Fruit fly (Drosophila melanogaster) whole organism: ENCODE measurements around the gene CG8840.
"Not testable (repeated sequence)": the region's sequence is repeated elsewhere in the genome, so short reads cannot be mapped to it uniquely, and the experiment has no call there.

Experiments used
- CG8478 ChIP-seq: fragments of >200 bp; optimal IDR thresholded peaks from 2 replicates; lab custom pipeline; 2018; ENCODE audit warnings: inconsistent platforms
- Dll ChIP-seq: fragments of >200 bp; optimal IDR thresholded peaks from 2 replicates; lab custom pipeline; 2017
- EcR ChIP-seq, 2 experiments: fragments of >200 bp; optimal IDR thresholded peaks; 2 replicates each; lab custom pipeline; 2017; ENCODE audit warnings: missing biosample characterization in 2 of 2, missing genetic modification characterization in 2 of 2, missing genetic modification reagents in 2 of 2
- pan ChIP-seq: fragments of >200 bp; optimal IDR thresholded peaks from 2 replicates; lab custom pipeline; 2017
- psq ChIP-seq: fragments of >200 bp; optimal IDR thresholded peaks from 2 replicates; lab custom pipeline; 2017
- usp ChIP-seq: fragments of >200 bp; optimal IDR thresholded peaks from 2 replicates; lab custom pipeline; 2017; ENCODE audit warnings: missing biosample characterization, missing genetic modification characterization, mixed read lengths

The CG8840 gene

dm6 chr2L:3376684-3377086 is 33.7 kb upstream of the CG8840 start, which contains the start of the genes CG9662 and Ptpa:
Gene CG9662 (minus strand): TSS chr2L:3376737.
Gene Ptpa (plus strand): TSS chr2L:3377002.
- TF ChIP-seq pan (lab: Kevin White, UChicago) = no peak
- no peak for TF ChIP-seq usp (GFP tag; lab: Kevin White, UChicago)
- no peak for TF ChIP-seq psq (lab: Kevin White, UChicago)
- TF ChIP-seq EcR (GFP tag; optimal IDR thresholded peaks at IDR 0.05; lab: Kevin White, UChicago) = no peak
- no peak for TF ChIP-seq Dll (lab: Kevin White, UChicago)
- TF ChIP-seq CG8478 (lab: Kevin White, UChicago) = no peak

dm6 chr2L:3387643-3388042 is 22.7 kb upstream of the CG8840 start, which contains the start of gene Sfp23F:
Gene Sfp23F (minus strand): TSS chr2L:3387743.
- TF ChIP-seq CG8478 (lab: Kevin White, UChicago) (no peak), psq (lab: Kevin White, UChicago) (no peak), Dll (lab: Kevin White, UChicago) (no peak), pan (lab: Kevin White, UChicago) (no peak), usp (GFP tag; lab: Kevin White, UChicago) (no peak), EcR (GFP tag; optimal IDR thresholded peaks at IDR 0.05; lab: Kevin White, UChicago) (no peak)

DNA sequence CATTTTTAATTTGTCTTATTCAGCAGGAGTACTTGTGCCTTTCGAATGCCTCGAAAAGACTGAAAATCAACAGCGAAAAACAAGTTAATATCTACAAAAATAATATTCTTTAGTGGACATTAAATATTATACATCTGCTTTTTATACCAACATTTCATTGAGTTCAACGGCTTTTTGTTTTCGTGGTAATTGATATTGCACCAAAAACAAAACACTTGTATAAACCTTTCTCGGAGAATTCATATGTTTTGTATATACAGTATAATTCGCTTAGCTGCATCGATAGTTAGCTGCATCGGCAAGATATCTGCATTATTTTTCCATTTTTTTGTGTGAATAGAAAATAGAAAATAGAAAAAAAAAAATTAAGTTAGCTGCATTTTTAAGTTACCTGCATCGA is 22.0 kb upstream of the CG8840 start, which contains the start of gene CG42460:
TSS of gene CG42460 (minus strand) at position 101 of the 400 bp plus-strand sequence.
- TF ChIP-seq pan (lab: Kevin White, UChicago); CG8478 (lab: Kevin White, UChicago); EcR (GFP tag; optimal IDR thresholded peaks at IDR 0.05; lab: Kevin White, UChicago): not testable (repeated sequence)

dm6 chr2L:3397594-3398073 is 12.7 kb upstream of the CG8840 start, which contains the start of gene CG34175:
Gene CG34175 (plus strand): TSS chr2L:3398023.
- TF ChIP-seq psq (lab: Kevin White, UChicago) (no peak), Dll (lab: Kevin White, UChicago) (no peak), EcR (GFP tag; optimal IDR thresholded peaks at IDR 0.05; lab: Kevin White, UChicago) (no peak), usp (GFP tag; lab: Kevin White, UChicago) (no peak), pan (lab: Kevin White, UChicago) (no peak), CG8478 (lab: Kevin White, UChicago) (no peak)

- TF ChIP-seq EcR (GFP tag; optimal IDR thresholded peaks at IDR 0.05; lab: Kevin White, UChicago) (no peak), psq (lab: Kevin White, UChicago) (no peak), pan (lab: Kevin White, UChicago) (no peak), CG8478 (lab: Kevin White, UChicago) (no peak), Dll (lab: Kevin White, UChicago) (no peak), usp (GFP tag; lab: Kevin White, UChicago) (no peak)
Measured at dm6 chr2L:3407722-3408121, 2.6 kb upstream of the CG8840 start.

DNA sequence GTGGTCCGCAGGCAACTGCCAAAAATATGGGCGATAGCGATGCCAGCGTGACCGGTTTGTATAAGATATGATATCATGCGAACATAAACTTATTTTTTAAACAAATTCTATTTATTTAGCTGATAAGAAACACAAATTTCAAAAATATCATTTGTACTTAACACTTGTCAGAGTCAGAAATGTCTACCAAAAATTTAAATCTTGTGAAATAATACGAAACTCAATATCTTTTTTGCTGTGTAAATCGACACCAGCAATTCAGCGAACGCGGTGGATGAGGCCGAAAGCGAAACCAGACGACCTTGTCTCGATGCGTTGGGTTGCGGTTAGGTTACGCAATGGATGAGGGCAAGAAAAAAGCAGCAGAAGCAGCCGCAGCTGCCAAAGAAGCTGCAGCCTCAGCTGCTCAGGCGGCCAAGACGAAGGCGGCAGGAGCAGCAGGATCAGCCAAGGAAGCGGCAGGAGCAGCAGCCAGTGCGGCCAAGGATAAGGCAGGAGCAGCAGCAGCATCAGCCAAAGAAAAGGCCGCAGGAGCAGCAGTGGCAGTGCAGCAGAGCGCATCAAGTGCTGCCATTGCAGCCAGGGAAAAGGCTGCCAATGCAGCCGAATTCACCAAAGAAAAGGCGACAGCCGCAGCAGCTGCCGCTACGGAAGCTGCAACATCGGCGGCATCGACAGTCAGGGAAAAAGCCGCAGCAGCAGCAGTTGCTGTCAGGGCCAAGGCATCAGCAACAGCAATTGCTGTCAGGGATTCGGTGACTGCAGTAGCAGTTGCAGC is 6.4 kb downstream of the CG8840 start, which contains the start of gene CG31952:
TSS of gene CG31952 (plus strand) at position 167 of the 778 bp plus-strand sequence.
- TF ChIP-seq usp (GFP tag; lab: Kevin White, UChicago) (no peak), EcR (GFP tag; optimal IDR thresholded peaks at IDR 0.05; lab: Kevin White, UChicago) (no peak), pan (lab: Kevin White, UChicago) (no peak), CG8478 (lab: Kevin White, UChicago) (no peak), Dll (lab: Kevin White, UChicago) (no peak), psq (lab: Kevin White, UChicago) (no peak)

DNA sequence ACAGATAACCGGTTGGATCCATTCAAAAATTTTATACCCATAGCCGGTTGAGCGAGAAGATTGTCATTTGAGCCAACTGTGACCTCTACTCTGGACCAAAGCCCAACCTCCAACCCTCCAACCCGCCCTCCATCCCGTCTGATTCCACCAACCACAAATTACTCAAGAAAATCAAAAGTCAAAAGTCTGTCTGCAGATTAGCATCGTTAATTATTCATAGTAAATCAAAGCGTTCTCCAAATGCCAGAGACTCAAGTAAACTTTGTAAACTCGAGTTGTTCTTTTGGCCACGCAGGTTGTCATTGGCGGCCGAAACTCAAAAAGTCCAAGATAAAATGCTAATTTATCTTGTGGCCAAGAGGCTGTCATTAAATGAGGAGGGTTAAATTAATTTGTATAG is 7.3 kb downstream of the CG8840 start:
- TF ChIP-seq usp (GFP tag; lab: Kevin White, UChicago) (no peak), pan (lab: Kevin White, UChicago) (no peak), CG8478 (lab: Kevin White, UChicago) (no peak), EcR (GFP tag; optimal IDR thresholded peaks at IDR 0.05; lab: Kevin White, UChicago) (no peak), psq (lab: Kevin White, UChicago) (no peak), Dll (lab: Kevin White, UChicago) (no peak)

- TF ChIP-seq EcR (GFP tag; optimal IDR thresholded peaks at IDR 0.05; lab: Kevin White, UChicago) (no peak), Dll (lab: Kevin White, UChicago) (no peak), CG8478 (lab: Kevin White, UChicago) (no peak), pan (lab: Kevin White, UChicago) (no peak), psq (lab: Kevin White, UChicago) (no peak), usp (GFP tag; lab: Kevin White, UChicago) (no peak)
Measured at dm6 chr2L:3422753-3423152, 12.4 kb downstream of the CG8840 start.

dm6 chr2L:3425947-3426346 is 15.6 kb downstream of the CG8840 start:
- TF ChIP-seq psq (lab: Kevin White, UChicago) = no peak
- TF ChIP-seq EcR (GFP tag; optimal IDR thresholded peaks at IDR 0.05; lab: Kevin White, UChicago) = no peak
- no peak for TF ChIP-seq pan (lab: Kevin White, UChicago)
- TF ChIP-seq CG8478 (lab: Kevin White, UChicago) = no peak
- no peak for TF ChIP-seq usp (GFP tag; lab: Kevin White, UChicago)
- TF ChIP-seq Dll (lab: Kevin White, UChicago) = no peak

DNA sequence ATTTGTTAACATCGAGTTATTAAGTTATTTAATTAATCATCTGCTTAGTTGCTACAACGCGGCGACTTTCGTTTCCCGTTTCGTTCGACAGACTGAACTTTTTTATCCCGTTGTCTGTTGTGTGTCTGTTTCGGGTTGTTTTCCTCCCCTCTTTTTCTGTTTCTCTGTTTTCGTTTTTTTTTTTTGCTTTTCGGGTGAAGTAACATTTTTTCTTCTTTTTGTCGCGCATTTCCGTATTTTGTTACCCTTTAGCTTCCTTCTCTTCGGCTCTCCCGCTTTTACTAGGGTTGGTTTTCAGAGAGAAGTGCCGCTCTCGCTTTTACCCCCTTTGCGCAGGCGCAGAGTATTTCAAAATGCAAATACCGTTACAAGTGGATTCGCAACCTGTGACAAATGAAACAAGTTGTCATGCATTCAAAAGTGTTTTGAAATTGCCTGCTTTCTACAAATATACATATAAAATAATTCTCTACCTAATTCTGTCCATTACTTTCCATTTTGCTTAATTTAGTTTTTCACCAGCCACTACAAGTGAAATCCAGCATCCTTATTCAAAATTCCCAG is 16.4 kb downstream of the CG8840 start, which contains the start of gene Pgant2:
TSS of gene Pgant2 (minus strand) at position 51 of the 564 bp plus-strand sequence.
- TF ChIP-seq usp (GFP tag; lab: Kevin White, UChicago) (no peak), Dll (lab: Kevin White, UChicago) (no peak), pan (lab: Kevin White, UChicago) (no peak), psq (lab: Kevin White, UChicago) (no peak), EcR (GFP tag; optimal IDR thresholded peaks at IDR 0.05; lab: Kevin White, UChicago) (no peak), CG8478 (lab: Kevin White, UChicago) (no peak)
